Worm (Caenorhabditis elegans): ENCODE data around the gene acp-1.

acp-1 gene

DNA sequence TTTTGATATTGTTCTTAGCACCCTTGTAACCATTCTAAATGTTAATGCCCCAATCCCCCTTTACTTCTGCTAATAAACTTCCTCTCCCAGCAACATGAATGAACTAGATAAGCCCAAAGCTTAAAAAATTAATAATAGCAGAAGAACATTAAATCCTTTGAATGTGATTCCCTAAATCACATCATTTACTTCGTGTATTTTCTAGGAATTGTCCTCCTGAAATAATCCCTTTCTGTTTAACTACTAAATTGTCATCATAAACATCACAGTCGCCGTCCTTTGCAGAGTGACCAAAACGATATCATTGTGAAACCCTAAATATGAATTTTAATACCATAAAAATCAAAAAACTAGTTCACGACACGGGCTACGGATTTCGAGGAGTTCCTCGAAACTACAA is 30.8 kb upstream of the acp-1 start:
- no peak for TF ChIP-seq K02D7.2 (tag; optimal IDR thresholded peaks at IDR 0.05)
- TF ChIP-seq dve-1 (tag; optimal IDR thresholded peaks at IDR 0.05): no peak
- TF ChIP-seq ets-4 (tag; optimal IDR thresholded peaks at IDR 0.05): no peak
- TF ChIP-seq K09A11.1 (tag; optimal IDR thresholded peaks at IDR 0.05; ENCODE audit: insufficient read depth): no peak
- TF ChIP-seq ceh-30 (tag; optimal IDR thresholded peaks at IDR 0.05): no peak
- TF ChIP-seq fkh-10 (GFP tag; optimal IDR thresholded peaks at IDR 0.05): no peak

DNA sequence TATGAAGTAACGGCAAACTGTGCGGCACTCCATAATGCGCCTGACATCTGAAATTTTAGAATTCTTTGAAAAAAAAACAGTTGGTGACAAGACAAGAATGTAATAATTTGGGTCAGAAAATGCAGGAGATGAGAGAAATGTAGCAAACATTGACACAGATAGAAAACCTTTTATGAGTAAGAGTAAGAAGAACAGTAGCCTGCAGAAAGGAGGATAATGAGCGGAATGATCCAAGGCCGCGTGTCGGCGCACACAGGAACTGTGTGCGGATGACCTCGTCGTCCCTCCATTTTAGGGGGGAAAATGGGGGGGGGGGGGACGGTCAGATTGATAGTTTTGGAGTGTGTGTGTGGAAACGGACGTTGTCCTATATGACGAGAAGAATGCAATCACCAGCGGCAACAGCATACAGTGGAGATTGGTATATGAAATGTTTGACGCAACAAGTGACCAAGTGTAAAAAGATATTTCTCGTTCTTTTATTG is 29.4 kb upstream of the acp-1 start, which contains the start of gene dhs-27:
Gene dhs-27 (minus strand): TSS at position 51 of the 485 bp plus-strand sequence.
- TF ChIP-seq ceh-6 (GFP tag; optimal IDR thresholded peaks at IDR 0.05) (no peak), sox-4 (tag; optimal IDR thresholded peaks at IDR 0.05) (no peak), pqm-1 (tag; optimal IDR thresholded peaks at IDR 0.05) (no peak), zip-5 (tag; optimal IDR thresholded peaks at IDR 0.05) (no peak), fkh-6 (tag; optimal IDR thresholded peaks at IDR 0.05) (no peak), ceh-18 (tag; optimal IDR thresholded peaks at IDR 0.05) (no peak), pha-4 (tag; optimal IDR thresholded peaks at IDR 0.05) (no peak), ama-1 (optimal IDR thresholded peaks at IDR 0.05) (no peak), T23F11.4 (GFP tag; optimal IDR thresholded peaks at IDR 0.05) (no peak), nhr-232 (tag; optimal IDR thresholded peaks at IDR 0.05) (no peak), unc-42 (tag; optimal IDR thresholded peaks at IDR 0.05) (no peak)

DNA sequence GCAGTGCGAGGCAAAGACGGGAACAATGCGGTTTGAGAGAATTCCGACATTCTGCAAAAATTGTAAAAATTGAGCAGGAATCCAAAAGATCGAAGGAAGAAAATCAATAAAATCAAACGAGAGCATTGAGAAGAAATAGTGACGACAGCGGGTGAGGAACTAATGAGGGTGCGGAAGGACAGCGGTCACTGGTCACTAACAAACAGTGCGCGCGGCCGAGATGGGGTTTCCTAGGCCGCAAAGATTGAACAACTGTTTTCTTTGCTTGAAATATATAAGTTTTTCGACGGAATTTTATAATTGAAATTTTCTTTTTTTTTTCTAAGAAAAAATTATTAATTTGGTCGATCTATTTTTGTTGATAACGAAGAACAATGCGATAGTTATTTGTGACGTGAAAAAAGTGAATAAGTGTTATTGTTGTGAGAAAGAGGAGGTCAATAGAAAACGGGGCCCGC is 26.3 kb upstream of the acp-1 start, which contains the start of gene unc-78:
Gene unc-78 (minus strand): TSS at position 51 of the 458 bp plus-strand sequence.
- TF ChIP-seq mec-3 (tag; optimal IDR thresholded peaks at IDR 0.05; ENCODE audit: borderline replicate concordance) (no peak), unc-3 (GFP tag; conservative IDR thresholded peaks at IDR 0.05) (no peak), unc-3 (tag; optimal IDR thresholded peaks at IDR 0.05) (no peak), dve-1 (tag; optimal IDR thresholded peaks at IDR 0.05) (no peak), npax-4 (tag; optimal IDR thresholded peaks at IDR 0.05) (no peak), che-1 (tag; optimal IDR thresholded peaks at IDR 0.05) (no peak), ceh-19 (GFP tag; optimal IDR thresholded peaks at IDR 0.05) (no peak), nhr-232 (tag; optimal IDR thresholded peaks at IDR 0.05) (no peak), ceh-2 (tag; optimal IDR thresholded peaks at IDR 0.05) (peak; percentile 16), hlh-15 (tag; optimal IDR thresholded peaks at IDR 0.05) (no peak), lim-6 (tag; optimal IDR thresholded peaks at IDR 0.05) (no peak), unc-86 (tag; optimal IDR thresholded peaks at IDR 0.05) (no peak), ceh-14 (tag; optimal IDR thresholded peaks at IDR 0.05) (no peak), madf-2 (tag; optimal IDR thresholded peaks at IDR 0.05) (no peak), T23F11.4 (GFP tag; optimal IDR thresholded peaks at IDR 0.05) (no peak), hlh-8 (tag; optimal IDR thresholded peaks at IDR 0.05) (no peak), C38D4.7 (GFP tag; optimal IDR thresholded peaks at IDR 0.05) (no peak), sdc-2 (tag; optimal IDR thresholded peaks at IDR 0.05) (no peak), C08G9.2 (tag; optimal IDR thresholded peaks at IDR 0.05) (peak; percentile 13), fkh-6 (tag; optimal IDR thresholded peaks at IDR 0.05) (no peak), ceh-34 (tag; optimal IDR thresholded peaks at IDR 0.05) (no peak), ahr-1 (tag; optimal IDR thresholded peaks at IDR 0.05) (no peak), ttx-3 (tag; optimal IDR thresholded peaks at IDR 0.05) (no peak), lin-11 (tag; optimal IDR thresholded peaks at IDR 0.05) (no peak), ceh-31 (tag; optimal IDR thresholded peaks at IDR 0.05) (peak; percentile 6), fkh-10 (GFP tag; optimal IDR thresholded peaks at IDR 0.05) (no peak), tbx-2 (tag; optimal IDR thresholded peaks at IDR 0.05) (peak; percentile 25), nhr-11 (tag; optimal IDR thresholded peaks at IDR 0.05) (no peak), zip-5 (tag; optimal IDR thresholded peaks at IDR 0.05) (no peak)

Data from whole organism, late embryonic.